Worm (Caenorhabditis elegans) whole organism, young adult: ENCODE data around the gene F52G3.7.

Source experiments
- B0019.2 ChIP-seq: fragments of 200-800 bp; sonication (Bioruptor generic); conservative IDR thresholded peaks from 2 replicates; pipeline ENCODE4 v1.3.6; 2022; ENCODE audit warnings: missing genetic modification reagents, missing genetic modification characterization, missing compliant biosample characterization
- B0035.1 ChIP-seq: sonication (generic microtip); optimal IDR thresholded peaks from 2 replicates; lab custom pipeline; 2016; ENCODE audit warnings: missing genetic modification characterization, mild to moderate bottlenecking, missing compliant biosample characterization, missing genotype, missing genetic modification reagents
- B0336.3 ChIP-seq: fragments of 200-800 bp; sonication (Bioruptor generic); IDR thresholded peaks from 2 replicates; pipeline ENCODE4 v1.3.6; 2022; ENCODE audit warnings: missing genetic modification characterization, missing compliant biosample characterization
- C06A6.2 ChIP-seq: fragments of 200-800 bp; sonication (Bioruptor generic); conservative IDR thresholded peaks from 2 replicates; pipeline ENCODE4 v1.3.6; 2022; ENCODE audit warnings: missing genetic modification characterization, missing compliant biosample characterization
- C17E4.6 ChIP-seq: fragments of 200-800 bp; sonication (Bioruptor generic); IDR thresholded peaks from 2 replicates; pipeline ENCODE4 v1.3.6; 2022; ENCODE audit warnings: missing genetic modification reagents, missing genetic modification characterization, missing compliant biosample characterization
- F10E7.11 ChIP-seq: sonication (generic microtip); optimal IDR thresholded peaks from 2 replicates; lab custom pipeline; 2017; ENCODE audit warnings: mild to moderate bottlenecking, missing genetic modification characterization, moderate library complexity, missing compliant biosample characterization
- F33H1.4 ChIP-seq: fragments of 200-800 bp; sonication (Bioruptor generic); IDR thresholded peaks from 2 replicates; pipeline ENCODE4 v1.3.6; 2022; ENCODE audit warnings: missing genetic modification reagents, missing genetic modification characterization, missing compliant biosample characterization
- F37B4.10 ChIP-seq: fragments of 200-800 bp; sonication (Bioruptor generic); IDR thresholded peaks from 2 replicates; pipeline ENCODE4 v1.3.6; 2022; ENCODE audit warnings: missing genetic modification characterization, missing compliant biosample characterization
- F49E8.2 ChIP-seq: sonication (generic microtip); optimal IDR thresholded peaks from 3 replicates; lab custom pipeline; 2017; ENCODE audit warnings: missing genetic modification characterization, mild to moderate bottlenecking, missing compliant biosample characterization, antibody characterized with exemption, moderate library complexity; ENCODE audit not compliant: insufficient read depth
- K11D2.4 ChIP-seq: fragments of 200-800 bp; sonication (Bioruptor generic); IDR thresholded peaks from 2 replicates; pipeline ENCODE4 v1.3.6; 2022; ENCODE audit warnings: missing genetic modification reagents, missing genetic modification characterization, missing compliant biosample characterization
- K12H6.12 ChIP-seq: fragments of 200-800 bp; sonication (Bioruptor generic); optimal IDR thresholded peaks from 2 replicates; lab custom pipeline; 2018; ENCODE audit warnings: mild to moderate bottlenecking, missing genetic modification characterization, missing compliant biosample characterization
- Y79H2A.3 ChIP-seq: fragments of 200-800 bp; sonication (Bioruptor generic); conservative IDR thresholded peaks from 2 replicates; pipeline ENCODE4 v1.3.6; 2022; ENCODE audit warnings: missing genetic modification reagents, missing genetic modification characterization, missing compliant biosample characterization
- Y95B8A.8 ChIP-seq: fragments of 200-800 bp; sonication (Bioruptor generic); IDR thresholded peaks from 2 replicates; pipeline ENCODE4 v1.3.6; 2022; ENCODE audit warnings: missing genetic modification reagents, missing genetic modification characterization, missing compliant biosample characterization
- ama-1 ChIP-seq, 3 experiments: fragments of 150-350 bp in 1 of 3; sonication (generic microtip) in 2 of 3; optimal IDR thresholded peaks; 2 replicates each; lab custom pipeline; 2014 to 2018; ENCODE audit warnings: missing biosample characterization in 2 of 3, missing genetic modification characterization in 2 of 3, missing genetic modification reagents in 2 of 3
- atf-7 ChIP-seq: sonication (generic microtip); optimal IDR thresholded peaks from 2 replicates; lab custom pipeline; 2017; ENCODE audit warnings: mild to moderate bottlenecking, missing genetic modification characterization, missing compliant biosample characterization
- bed-1 ChIP-seq: fragments of 200-800 bp; sonication (Bioruptor generic); IDR thresholded peaks from 2 replicates; pipeline ENCODE4 v1.3.6; 2022; ENCODE audit warnings: missing genetic modification reagents, missing genetic modification characterization, missing compliant biosample characterization
- bed-2 ChIP-seq: fragments of 200-800 bp; sonication (Bioruptor generic); IDR thresholded peaks from 2 replicates; pipeline ENCODE4 v1.3.6; 2022; ENCODE audit warnings: missing genetic modification reagents, missing genetic modification characterization, missing compliant biosample characterization
- ceh-100 ChIP-seq: fragments of 200-800 bp; sonication (Bioruptor generic); IDR thresholded peaks from 2 replicates; pipeline ENCODE4 v1.3.6; 2022; ENCODE audit warnings: missing genetic modification reagents, missing genetic modification characterization, missing compliant biosample characterization
- ceh-27 ChIP-seq: fragments of 200-800 bp; sonication (Bioruptor generic); optimal IDR thresholded peaks from 2 replicates; lab custom pipeline; 2018; ENCODE audit warnings: mild to moderate bottlenecking, missing genetic modification characterization, moderate library complexity, missing compliant biosample characterization
- ceh-58 ChIP-seq: fragments of 200-800 bp; sonication (Bioruptor generic); IDR thresholded peaks from 2 replicates; pipeline ENCODE4 v1.3.6; 2022; ENCODE audit warnings: missing genetic modification characterization, missing compliant biosample characterization
- dpff-1 ChIP-seq: sonication (generic microtip); optimal IDR thresholded peaks from 2 replicates; lab custom pipeline; 2017; ENCODE audit warnings: mild to moderate bottlenecking, missing genetic modification characterization, missing compliant biosample characterization
- efl-1 ChIP-seq: fragments of 150-350 bp; optimal IDR thresholded peaks from 2 replicates; lab custom pipeline; 2014; ENCODE audit warnings: missing biosample characterization, missing genetic modification reagents, missing genetic modification characterization
- egl-18 ChIP-seq: fragments of 200-800 bp; sonication (Bioruptor generic); IDR thresholded peaks from 2 replicates; pipeline ENCODE4 v1.3.6; 2022; ENCODE audit warnings: missing genetic modification reagents, missing genetic modification characterization, missing compliant biosample characterization
- ets-4 ChIP-seq: fragments of 200-800 bp; sonication (Bioruptor generic); optimal IDR thresholded peaks from 2 replicates; lab custom pipeline; 2018; ENCODE audit warnings: mild to moderate bottlenecking, missing genetic modification characterization, missing compliant biosample characterization
- fkh-3 ChIP-seq: sonication (generic microtip); optimal IDR thresholded peaks from 2 replicates; lab custom pipeline; 2016; ENCODE audit warnings: mild to moderate bottlenecking, missing genetic modification characterization, missing compliant biosample characterization
- hsf-1 ChIP-seq: fragments of 200-800 bp; sonication (Bioruptor generic); IDR thresholded peaks from 2 replicates; pipeline ENCODE4 v1.3.6; 2022; ENCODE audit warnings: missing genetic modification reagents, missing genetic modification characterization, missing compliant biosample characterization
- let-607 ChIP-seq, 2 experiments: fragments of 200-800 bp in 1 of 2; sonication (Bioruptor generic) in 1 of 2; sonication (generic microtip) in 1 of 2; optimal IDR thresholded peaks; 2 replicates each; lab custom pipeline; 2016 to 2018; ENCODE audit warnings: mild to moderate bottlenecking in 2 of 2, missing compliant biosample characterization in 2 of 2, missing genetic modification characterization in 2 of 2, moderate library complexity in 2 of 2, missing genotype in 1 of 2
- lin-35 ChIP-seq, 3 experiments: fragments of 150-350 bp in 2 of 3; sonication (generic microtip) in 1 of 3; optimal IDR thresholded peaks; 2 replicates each; lab custom pipeline; 2014 to 2018; ENCODE audit warnings: missing biosample characterization in 3 of 3, missing genetic modification characterization in 3 of 3, missing genetic modification reagents in 3 of 3
- lin-40 ChIP-seq: sonication (generic microtip); optimal IDR thresholded peaks from 2 replicates; lab custom pipeline; 2016; ENCODE audit warnings: missing genetic modification characterization, mild to moderate bottlenecking, missing compliant biosample characterization, missing genotype, missing genetic modification reagents
- lir-1 ChIP-seq: fragments of 200-800 bp; sonication (Bioruptor generic); conservative IDR thresholded peaks from 2 replicates; pipeline ENCODE4 v1.3.6; 2022; ENCODE audit warnings: missing genetic modification reagents, missing genetic modification characterization, missing compliant biosample characterization
- lsl-1 ChIP-seq: fragments of 200-800 bp; sonication (Bioruptor generic); optimal IDR thresholded peaks from 2 replicates; lab custom pipeline; 2018; ENCODE audit warnings: mild to moderate bottlenecking, missing genetic modification characterization, moderate library complexity, missing compliant biosample characterization
- madf-6 ChIP-seq: fragments of 200-800 bp; sonication (Bioruptor generic); IDR thresholded peaks from 2 replicates; pipeline ENCODE4 v1.3.6; 2022; ENCODE audit warnings: missing genetic modification reagents, missing genetic modification characterization, missing compliant biosample characterization
- mes-4 ChIP-seq: sonication (generic microtip); optimal IDR thresholded peaks from 2 replicates; lab custom pipeline; 2016; ENCODE audit warnings: missing genotype, missing genetic modification characterization, missing compliant biosample characterization
- nfyb-1 ChIP-seq: fragments of 200-800 bp; sonication (Bioruptor generic); IDR thresholded peaks from 2 replicates; pipeline ENCODE4 v1.3.6; 2022; ENCODE audit warnings: missing genetic modification reagents, missing genetic modification characterization, missing compliant biosample characterization
- nhr-80 ChIP-seq: sonication (generic microtip); optimal IDR thresholded peaks from 2 replicates; lab custom pipeline; 2016; ENCODE audit warnings: missing genetic modification characterization, missing compliant biosample characterization
- nhr-90 ChIP-seq: sonication (generic microtip); optimal IDR thresholded peaks from 2 replicates; lab custom pipeline; 2016; ENCODE audit warnings: missing genotype, mild to moderate bottlenecking, missing genetic modification characterization, missing compliant biosample characterization
- pbrm-1 ChIP-seq: fragments of 200-800 bp; sonication (Bioruptor generic); IDR thresholded peaks from 2 replicates; pipeline ENCODE4 v1.3.6; 2022; ENCODE audit warnings: missing genetic modification reagents, missing genetic modification characterization, missing compliant biosample characterization
- rec-8 ChIP-seq, 2 experiments: sonication (generic microtip); optimal IDR thresholded peaks; 2 replicates each; lab custom pipeline; 2016; ENCODE audit warnings: mild to moderate bottlenecking in 2 of 2, missing genetic modification characterization in 2 of 2, missing genetic modification reagents in 2 of 2, missing genotype in 2 of 2, missing biosample characterization in 1 of 2, missing compliant biosample characterization in 1 of 2, moderate library complexity in 1 of 2
- repo-1 ChIP-seq: sonication (generic microtip); optimal IDR thresholded peaks from 2 replicates; lab custom pipeline; 2017; ENCODE audit warnings: mild to moderate bottlenecking, missing genetic modification characterization, missing compliant biosample characterization
- snpc-4 ChIP-seq, 5 experiments: fragments of 150-350 bp in 1 of 5; sonication (generic microtip) in 4 of 5; optimal IDR thresholded peaks; 2 replicates each; lab custom pipeline; 2014 to 2018; ENCODE audit warnings: missing genetic modification characterization in 5 of 5, missing biosample characterization in 3 of 5, antibody characterized with exemption in 2 of 5, mild to moderate bottlenecking in 2 of 5, missing compliant biosample characterization in 2 of 5, missing genotype in 2 of 5, moderate library complexity in 2 of 5, missing genetic modification reagents in 1 of 5
- sptf-2 ChIP-seq: fragments of 200-800 bp; sonication (Bioruptor generic); optimal IDR thresholded peaks from 2 replicates; lab custom pipeline; 2018; ENCODE audit warnings: mild to moderate bottlenecking, missing genetic modification characterization, missing compliant biosample characterization
- tbp1 ChIP-seq: fragments of 200-800 bp; sonication (Bioruptor generic); optimal IDR thresholded peaks from 2 replicates; lab custom pipeline; 2018; ENCODE audit warnings: mild to moderate bottlenecking, missing genetic modification characterization, missing compliant biosample characterization
- tbx-9 ChIP-seq: sonication (generic microtip); optimal IDR thresholded peaks from 2 replicates; lab custom pipeline; 2016; ENCODE audit warnings: borderline replicate concordance, missing genetic modification characterization, inconsistent platforms, missing compliant biosample characterization
- tlf-1 ChIP-seq: fragments of 200-800 bp; sonication (Bioruptor generic); optimal IDR thresholded peaks from 2 replicates; lab custom pipeline; 2018; ENCODE audit warnings: mild to moderate bottlenecking, missing genetic modification characterization, missing compliant biosample characterization
- ztf-22 ChIP-seq: fragments of 200-800 bp; sonication (Bioruptor generic); optimal IDR thresholded peaks from 2 replicates; lab custom pipeline; 2018; ENCODE audit warnings: mild to moderate bottlenecking, missing genetic modification characterization, moderate library complexity, missing compliant biosample characterization
- ztf-6 ChIP-seq: fragments of 200-800 bp; sonication (Bioruptor generic); IDR thresholded peaks from 2 replicates; pipeline ENCODE4 v1.3.6; 2022; ENCODE audit warnings: missing genetic modification reagents, missing genetic modification characterization, missing compliant biosample characterization

Gene F52G3.7

ce11 chrX:16930663-16931097 is 33.0 kb upstream of the F52G3.7 start (continued):
- no peak for TF ChIP-seq rec-8 (tag; optimal IDR thresholded peaks at IDR 0.05; lab: Kevin White, UChicago)
- no peak for TF ChIP-seq efl-1
- peak; percentile 20; the same call in 1 of the 2 replicates for TF ChIP-seq lir-1 (GFP tag; lab: Robert Waterston, UW)
- TF ChIP-seq atf-7 (tag; lab: Kevin White, UChicago): peak; percentile 53
- peak; percentile 78 for TF ChIP-seq nhr-80
- TF ChIP-seq K11D2.4 (GFP tag; lab: Robert Waterston, UW): peak; percentile 80
- no peak for TF ChIP-seq tbx-9 (tag; lab: Kevin White, UChicago)
- TF ChIP-seq F49E8.2 (tag; lab: Kevin White, UChicago): no peak
- TF ChIP-seq pbrm-1 (GFP tag; lab: Robert Waterston, UW): peak; percentile 86
- TF ChIP-seq lsl-1 (GFP tag; lab: Kevin White, UChicago): peak; percentile 39
- TF ChIP-seq K12H6.12 (tag; lab: Kevin White, UChicago): peak; percentile 64
- peak; percentile 61 for TF ChIP-seq ceh-100 (GFP tag; lab: Robert Waterston, UW)
- no peak for TF ChIP-seq C17E4.6 (GFP tag; lab: Robert Waterston, UW)
- peak; percentile 58 for TF ChIP-seq lin-40 (tag; lab: Kevin White, UChicago)
- TF ChIP-seq dpff-1: peak; percentile 72
- no peak for TF ChIP-seq snpc-4 (GFP tag; optimal IDR thresholded peaks at IDR 0.05; lab: Kevin White, UChicago)
- TF ChIP-seq snpc-4 (tag; optimal IDR thresholded peaks at IDR 0.05; lab: Kevin White, UChicago): peak in 1 of 4 experiments; percentile 68
- TF ChIP-seq ets-4 (GFP tag; lab: Kevin White, UChicago): peak; percentile 85
- peak; percentile 37 to 40 for TF ChIP-seq let-607 (tag; optimal IDR thresholded peaks at IDR 0.05; lab: Kevin White, UChicago)
- peak in 1 of 3 experiments; percentile 29 for TF ChIP-seq lin-35 (GFP tag; optimal IDR thresholded peaks at IDR 0.05; lab: Kevin White, UChicago)
- TF ChIP-seq nfyb-1: peak; percentile 92
- TF ChIP-seq F10E7.11 (tag; lab: Kevin White, UChicago): peak; percentile 10
- TF ChIP-seq sptf-2 (GFP tag; lab: Kevin White, UChicago): no peak
- TF ChIP-seq fkh-3: peak; percentile 78
- TF ChIP-seq Y79H2A.3 (GFP tag; lab: Robert Waterston, UW): peak; percentile 68
- TF ChIP-seq C06A6.2 (GFP tag; lab: Robert Waterston, UW): peak; percentile 70
- TF ChIP-seq egl-18 (GFP tag; lab: Robert Waterston, UW): peak; percentile 75; the same call in 1 of the 2 replicates
- TF ChIP-seq tlf-1 (GFP tag; lab: Kevin White, UChicago): peak; percentile 65
- TF ChIP-seq ceh-58: peak; percentile 93; the same call in 1 of the 2 replicates
- TF ChIP-seq Y95B8A.8 (GFP tag; lab: Robert Waterston, UW): peak; percentile 65
- peak; percentile 41 for TF ChIP-seq B0336.3 (GFP tag; lab: Robert Waterston, UW)
- no peak for TF ChIP-seq bed-2
- no peak for TF ChIP-seq B0035.1
- peak; percentile 57 for TF ChIP-seq tbp1 (GFP tag; lab: Kevin White, UChicago)
- peak; percentile 54; the same call in 1 of the 2 replicates for TF ChIP-seq madf-6
- peak; percentile 23; the same call in 1 of the 2 replicates for TF ChIP-seq ztf-6 (GFP tag; lab: Robert Waterston, UW)
- no peak; the same call in 1 of the 2 replicates for TF ChIP-seq B0019.2
- peak; percentile 76 for TF ChIP-seq hsf-1 (GFP tag; lab: Robert Waterston, UW)
- peak; percentile 85 for TF ChIP-seq nhr-90 (tag; lab: Kevin White, UChicago)
- TF ChIP-seq F33H1.4 (GFP tag; lab: Robert Waterston, UW): 0 out of 2 replicates have a peak, but pooled peaks have one; percentile 4
- TF ChIP-seq repo-1: peak; percentile 26
- TF ChIP-seq mes-4 (tag; lab: Kevin White, UChicago): no peak
- no peak for TF ChIP-seq F37B4.10 (GFP tag; lab: Robert Waterston, UW)
- peak; percentile 65 for TF ChIP-seq ztf-22 (GFP tag; lab: Kevin White, UChicago)
- peak; percentile 99 for TF ChIP-seq ama-1 (optimal IDR thresholded peaks at IDR 0.05; lab: Kevin White, UChicago)
- no peak for TF ChIP-seq ama-1 (GFP tag; optimal IDR thresholded peaks at IDR 0.05; lab: Kevin White, UChicago)
- TF ChIP-seq ceh-27 (GFP tag; lab: Kevin White, UChicago): peak; percentile 79
- peak; percentile 75; the same call in 1 of the 2 replicates for TF ChIP-seq bed-1
